Worm (Caenorhabditis elegans): ENCODE measurements around the gene H05C05.4.

H05C05.4 gene

DNA sequence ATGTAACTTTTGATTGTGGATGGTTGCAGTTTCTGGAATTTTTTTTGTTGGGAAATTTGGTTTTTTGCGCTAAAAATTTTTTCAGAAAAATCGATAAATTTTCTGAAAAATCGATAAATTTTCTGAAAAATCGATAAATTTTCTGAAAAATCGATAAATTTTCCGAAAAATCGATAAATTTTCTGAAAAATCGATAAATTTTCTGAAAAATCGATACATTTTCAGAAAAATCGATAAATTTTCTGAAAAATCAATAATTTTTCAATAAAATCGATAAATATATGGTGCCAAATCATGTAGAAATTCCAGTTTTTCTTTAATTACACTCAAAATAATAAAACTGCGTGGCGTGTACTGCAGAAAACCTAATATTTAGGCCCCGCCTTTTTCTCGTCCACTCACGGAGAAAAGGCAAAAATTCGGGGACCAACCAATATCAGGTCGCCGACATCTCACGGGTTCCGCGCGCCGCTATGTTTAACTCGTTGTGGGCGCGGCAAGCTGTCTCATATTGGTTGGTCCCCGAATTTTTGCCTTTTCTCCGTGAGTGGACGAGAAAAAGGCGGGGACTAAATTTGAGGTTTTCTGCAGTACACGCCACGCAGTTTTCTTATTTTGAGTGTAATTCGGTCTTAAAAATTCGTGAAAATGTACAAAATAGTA lies 17.0 kb upstream of the H05C05.4 start:
- TF ChIP-seq ceh-48 (tag; optimal IDR thresholded peaks at IDR 0.05) = peak; percentile 64

- no peak for TF ChIP-seq lim-6 (tag; optimal IDR thresholded peaks at IDR 0.05)
- peak; percentile 42 for TF ChIP-seq ceh-48 (tag; optimal IDR thresholded peaks at IDR 0.05)
Observed at ce11 chrIII:2961840-2962239, 15.8 kb upstream of the H05C05.4 start.

ce11 chrIII:2960740-2961361 lies 14.8 kb upstream of the H05C05.4 start:
- TF ChIP-seq ceh-48 (tag; optimal IDR thresholded peaks at IDR 0.05) = peak; percentile 100

ce11 chrIII:2952437-2952836 lies 6.4 kb upstream of the H05C05.4 start:
- TF ChIP-seq Y22D7AL.16 (tag; optimal IDR thresholded peaks at IDR 0.05) (no peak), hlh-8 (tag; optimal IDR thresholded peaks at IDR 0.05) (no peak), ets-4 (tag; optimal IDR thresholded peaks at IDR 0.05) (no peak), nfya-1 (tag; optimal IDR thresholded peaks at IDR 0.05) (no peak)

DNA sequence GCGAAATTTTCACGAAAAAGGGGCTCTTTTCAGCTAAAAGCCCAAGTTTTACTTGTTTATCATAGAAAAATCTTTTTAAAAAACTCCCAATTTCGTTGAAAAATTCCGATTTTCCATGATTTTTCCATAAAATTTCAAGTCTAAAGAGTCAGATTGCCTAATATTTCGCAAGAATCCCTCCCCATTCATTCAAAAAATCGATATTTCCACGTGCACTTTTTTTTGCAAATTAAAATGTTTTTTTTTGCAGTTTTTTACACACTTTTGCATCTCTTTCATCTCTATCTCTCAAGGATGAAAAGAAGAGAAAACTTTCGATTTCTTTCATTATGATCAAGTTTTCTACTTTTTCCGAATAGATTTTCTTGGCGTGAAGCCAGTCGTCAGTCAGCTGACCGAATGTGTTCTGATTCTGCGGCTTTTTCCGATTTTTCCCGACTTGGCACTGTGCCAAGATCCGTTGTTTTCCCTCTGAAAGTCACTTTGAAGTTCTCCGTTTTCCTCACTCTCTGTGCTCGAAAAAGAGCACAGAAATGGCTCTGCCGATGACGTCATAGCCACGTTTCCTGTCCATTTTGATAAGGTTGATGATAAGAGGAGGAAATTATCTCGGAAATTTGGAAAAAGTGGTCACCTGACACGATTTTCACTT lies 2.4 kb upstream of the H05C05.4 start:
- no peak for TF ChIP-seq ceh-9 (tag; optimal IDR thresholded peaks at IDR 0.05)
- peak; percentile 66 for TF ChIP-seq elt-2 (tag; optimal IDR thresholded peaks at IDR 0.05)
- no peak for TF ChIP-seq unc-3 (GFP tag; conservative IDR thresholded peaks at IDR 0.05)
- TF ChIP-seq unc-3 (tag; optimal IDR thresholded peaks at IDR 0.05) = no peak

ce11 chrIII:2947251-2947650 lies 1.2 kb upstream of the H05C05.4 start:
- TF ChIP-seq nfya-1 (tag; optimal IDR thresholded peaks at IDR 0.05) = peak; percentile 1
- no peak for TF ChIP-seq K09A11.1 (tag; optimal IDR thresholded peaks at IDR 0.05; ENCODE audit: insufficient read depth)

DNA sequence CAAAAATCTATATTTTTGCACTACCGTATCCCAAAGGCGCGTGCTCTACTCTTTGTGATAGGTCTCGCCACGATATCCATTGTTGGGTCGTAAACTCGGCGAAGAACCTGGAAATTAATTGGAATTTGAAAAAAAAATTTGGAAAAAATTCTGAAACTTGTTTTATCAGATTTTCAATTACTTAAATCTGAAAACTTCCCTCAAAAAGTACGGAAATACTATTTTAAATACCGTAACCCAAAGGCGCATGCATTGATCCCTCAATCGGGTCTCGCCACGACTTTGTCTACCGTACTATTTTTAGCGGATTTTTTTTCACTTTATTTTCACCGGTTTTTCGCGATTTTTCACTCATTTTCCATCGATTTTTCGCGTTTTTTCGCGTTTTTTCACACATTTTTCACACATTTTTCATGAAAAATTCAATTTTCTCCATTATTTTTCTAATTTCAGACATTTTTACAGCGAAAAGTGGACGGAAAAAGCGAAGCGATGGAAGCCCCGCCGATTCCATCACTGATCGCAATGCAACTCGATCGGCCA lies 696 bp upstream of the H05C05.4 start, which contains the start of gene H05C05.1:
TSS of gene H05C05.1 (plus strand) at position 493 of the 543 bp plus-strand sequence.
- TF ChIP-seq unc-3 (GFP tag; conservative IDR thresholded peaks at IDR 0.05) = no peak
- no peak for TF ChIP-seq unc-3 (tag; optimal IDR thresholded peaks at IDR 0.05)
- TF ChIP-seq unc-55 (GFP tag; optimal IDR thresholded peaks at IDR 0.05) = no peak
- no peak for TF ChIP-seq unc-42 (tag; optimal IDR thresholded peaks at IDR 0.05)
- TF ChIP-seq ahr-1 (tag; optimal IDR thresholded peaks at IDR 0.05) = no peak

DNA sequence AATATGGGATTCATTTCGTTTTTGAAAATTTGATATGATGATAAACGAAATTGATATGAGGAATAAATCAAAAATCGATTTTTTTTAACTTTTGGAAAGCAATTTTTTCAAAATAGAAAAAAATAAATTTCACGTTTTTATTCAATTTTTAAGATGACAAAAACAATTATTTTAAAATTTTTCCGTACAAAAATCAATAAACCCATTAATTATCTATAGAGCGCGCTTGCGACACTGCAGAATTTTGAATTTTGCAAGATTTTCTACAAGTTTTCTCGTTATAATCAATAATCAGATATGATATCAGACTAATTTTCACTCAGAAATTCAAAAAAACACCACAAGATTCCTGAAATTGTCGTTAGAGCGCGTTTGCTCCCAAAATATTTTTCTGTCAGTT lies 2.0 kb downstream of the H05C05.4 start, which contains the start of gene R10F2.6:
TSS of gene R10F2.6 (minus strand) at position 101 of the 400 bp plus-strand sequence.
- no peak for TF ChIP-seq ztf-16 (tag; optimal IDR thresholded peaks at IDR 0.05)
- no peak for TF ChIP-seq nhr-11 (tag; optimal IDR thresholded peaks at IDR 0.05)
- TF ChIP-seq pros-1 (tag; optimal IDR thresholded peaks at IDR 0.05) = no peak
- no peak for TF ChIP-seq eyg-1 (tag; optimal IDR thresholded peaks at IDR 0.05)
- no peak for TF ChIP-seq gmeb-2 (tag; optimal IDR thresholded peaks at IDR 0.05)
- TF ChIP-seq Y22D7AL.16 (tag; optimal IDR thresholded peaks at IDR 0.05) = no peak
- TF ChIP-seq hlh-30 (tag; optimal IDR thresholded peaks at IDR 0.05; ENCODE audit: insufficient read depth) = no peak
- no peak for TF ChIP-seq K09A11.1 (tag; optimal IDR thresholded peaks at IDR 0.05; ENCODE audit: insufficient read depth)
- TF ChIP-seq ceh-48 (tag; optimal IDR thresholded peaks at IDR 0.05) = no peak
- no peak for TF ChIP-seq pha-2 (tag; optimal IDR thresholded peaks at IDR 0.05)
- TF ChIP-seq ceh-14 (tag; optimal IDR thresholded peaks at IDR 0.05) = no peak
- no peak for TF ChIP-seq unc-86 (tag; optimal IDR thresholded peaks at IDR 0.05)
- no peak for TF ChIP-seq npax-4 (tag; optimal IDR thresholded peaks at IDR 0.05)
- no peak for TF ChIP-seq madf-2 (tag; optimal IDR thresholded peaks at IDR 0.05)
- TF ChIP-seq pag-3 (tag; optimal IDR thresholded peaks at IDR 0.05; ENCODE audit: borderline replicate concordance) = no peak
- TF ChIP-seq hlh-15 (tag; optimal IDR thresholded peaks at IDR 0.05) = no peak
- TF ChIP-seq T23F11.4 (GFP tag; optimal IDR thresholded peaks at IDR 0.05) = no peak
- TF ChIP-seq F13H6.1 (tag; optimal IDR thresholded peaks at IDR 0.05) = no peak
